Fruit fly (Drosophila melanogaster) S2 (cell line): ENCODE results near the gene CG11693.

ENCODE experiments used
- CG8478 ChIP-seq: fragments of >200 bp; optimal IDR thresholded peaks from 2 replicates; lab custom pipeline; 2018
- CTCF ChIP-seq, 2 experiments: fragments of >200 bp; optimal IDR thresholded peaks; 2 replicates each; lab custom pipeline; 2018

The CG11693 gene

DNA sequence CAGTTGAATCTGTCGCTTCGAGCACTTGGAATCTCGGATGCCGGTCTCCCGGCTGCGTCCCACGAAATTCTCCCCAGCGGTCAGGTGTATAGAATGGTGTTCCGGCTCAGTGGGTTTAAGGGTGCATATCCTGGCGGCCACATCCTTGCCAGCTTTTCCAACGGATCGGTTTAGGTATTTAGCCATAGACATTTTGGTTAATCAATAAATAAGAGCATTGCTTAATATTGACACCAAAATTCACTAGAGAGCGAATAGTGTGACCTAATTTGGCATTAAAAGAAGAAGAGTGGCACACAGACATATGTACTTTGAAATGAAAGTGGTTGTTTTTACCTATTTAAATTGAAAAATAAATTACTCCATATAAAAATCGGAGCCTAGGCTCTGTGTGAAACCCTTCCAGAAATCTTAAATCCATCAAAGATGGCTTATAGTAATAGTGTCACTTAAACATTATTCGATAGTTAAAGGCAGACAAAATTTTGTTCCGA, 32.7 kb upstream of the CG11693 start, which contains the start of the genes PNKP and COX7AL:
Gene PNKP (minus strand): TSS at position 266 of the 494 bp plus-strand sequence.
Gene COX7AL (plus strand): TSS at position 419 of the 494 bp plus-strand sequence.
- TF ChIP-seq CG8478 (lab: Kevin White, UChicago) (no peak), CTCF (optimal IDR thresholded peaks at IDR 0.05; lab: Kevin White, UChicago) (no peak)

- TF ChIP-seq CTCF (optimal IDR thresholded peaks at IDR 0.05; lab: Kevin White, UChicago) (peak in 1 of 2 experiments; percentile 16), CG8478 (lab: Kevin White, UChicago) (no peak)
Measured at dm6 chr3R:8340675-8341275, 30.2 kb upstream of the CG11693 start, which contains the start of the genes COX7A and Arl2. Gene COX7A, minus strand, starts transcription at chr3R:8341043. Gene Arl2, plus strand, starts transcription at chr3R:8341100.

DNA sequence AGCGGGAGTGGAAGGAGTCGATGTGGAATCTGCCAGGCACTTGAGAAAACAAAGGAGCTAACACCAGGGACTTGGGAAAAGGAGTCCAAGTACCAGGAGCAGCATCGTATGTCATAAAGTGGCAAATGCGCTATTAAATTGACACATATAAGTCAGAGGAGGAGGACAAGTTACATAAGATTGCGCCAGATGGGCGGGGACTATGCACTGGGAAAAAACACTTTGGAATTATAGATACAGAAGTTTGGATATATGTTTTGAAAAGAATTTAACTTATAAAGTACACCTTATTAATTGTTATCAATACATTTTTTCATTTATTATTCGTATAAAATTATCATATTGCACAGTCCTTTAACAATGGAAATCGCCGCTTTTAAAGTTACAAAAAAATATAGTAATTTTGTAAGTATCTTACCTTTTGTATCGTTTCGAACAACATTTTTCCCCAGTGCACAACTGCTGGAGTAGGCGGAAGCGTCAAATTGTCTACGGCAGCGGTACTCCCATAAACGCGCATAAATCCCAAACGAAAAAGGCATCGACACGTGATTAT, 25.5 kb upstream of the CG11693 start:
- TF ChIP-seq CTCF (optimal IDR thresholded peaks at IDR 0.05; lab: Kevin White, UChicago) (no peak), CG8478 (lab: Kevin White, UChicago) (no peak)

DNA sequence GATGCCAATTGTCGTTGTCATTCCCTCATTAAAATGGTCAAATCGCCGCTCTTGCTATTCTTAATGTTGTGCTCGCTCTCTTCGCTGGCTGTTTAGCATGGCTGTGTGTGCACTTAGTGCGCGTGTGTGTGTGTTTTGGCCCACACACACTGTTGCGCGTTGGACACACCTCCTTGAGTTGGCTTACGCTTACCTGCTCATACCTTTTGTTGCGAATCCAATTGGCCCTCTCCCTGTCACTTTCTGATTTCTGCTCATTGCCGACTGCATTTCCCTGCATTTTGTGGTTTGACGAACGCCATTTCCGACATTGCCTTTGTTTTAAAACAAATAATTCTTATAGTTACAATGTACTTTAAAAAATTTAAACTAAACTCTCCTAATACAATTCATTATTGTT, 24.4 kb upstream of the CG11693 start:
- no peak for TF ChIP-seq CG8478 (lab: Kevin White, UChicago)
- no peak for TF ChIP-seq CTCF (optimal IDR thresholded peaks at IDR 0.05; lab: Kevin White, UChicago)

DNA sequence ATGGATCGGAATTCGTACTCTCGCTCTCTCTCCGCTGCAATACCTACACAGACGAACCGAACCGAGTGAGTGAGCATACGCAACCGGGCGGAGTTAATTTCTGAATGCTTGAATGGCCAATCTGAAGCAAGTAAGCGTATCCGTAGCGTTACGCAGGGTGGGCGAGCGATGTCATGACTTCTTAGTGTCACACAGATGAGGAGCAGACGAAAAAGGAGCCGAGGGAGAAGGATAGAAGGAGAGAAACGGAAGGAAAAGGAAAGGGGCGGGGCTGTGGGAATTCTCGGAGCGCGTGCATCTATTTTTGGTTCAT, 23.8 kb upstream of the CG11693 start:
- TF ChIP-seq CTCF (optimal IDR thresholded peaks at IDR 0.05; lab: Kevin White, UChicago) (no peak), CG8478 (lab: Kevin White, UChicago) (no peak)

DNA sequence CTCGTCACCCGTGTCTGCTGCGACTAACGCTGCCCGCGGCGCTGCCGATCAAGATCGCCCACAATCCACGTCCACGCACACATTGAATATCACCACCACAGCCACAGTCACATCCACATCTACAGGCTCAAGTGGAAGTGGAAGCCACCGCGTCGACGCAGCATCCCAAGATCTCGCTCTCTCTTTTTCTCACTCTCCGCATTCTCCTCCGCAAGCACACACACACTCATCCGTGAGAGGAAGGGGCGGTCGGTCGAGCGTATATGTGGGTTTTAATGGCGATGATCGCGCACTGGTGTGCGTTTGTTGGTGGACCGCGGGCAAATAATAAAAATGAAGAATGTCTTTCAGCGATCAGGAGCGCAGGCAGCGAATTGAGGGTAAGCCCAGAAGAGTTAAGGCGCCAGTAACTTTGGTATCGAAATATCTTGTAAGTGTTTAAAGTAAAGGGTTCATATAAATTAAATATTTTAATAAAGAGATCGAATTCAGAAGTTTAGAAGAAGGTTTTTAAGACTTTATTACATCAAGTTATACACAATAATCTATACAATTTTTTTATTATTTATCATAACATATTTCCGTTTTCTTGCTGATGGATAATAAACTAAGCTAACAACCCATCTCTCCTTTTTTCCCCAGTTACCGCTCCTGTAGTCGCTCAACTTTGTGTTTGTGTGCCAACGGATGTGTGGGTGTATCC, 23.3 kb upstream of the CG11693 start, which contains the start of gene Poxm:
Gene Poxm (minus strand): TSS at position 25 of the 703 bp plus-strand sequence.
- TF ChIP-seq CTCF (optimal IDR thresholded peaks at IDR 0.05; lab: Kevin White, UChicago) (no peak), CG8478 (lab: Kevin White, UChicago) (no peak)

DNA sequence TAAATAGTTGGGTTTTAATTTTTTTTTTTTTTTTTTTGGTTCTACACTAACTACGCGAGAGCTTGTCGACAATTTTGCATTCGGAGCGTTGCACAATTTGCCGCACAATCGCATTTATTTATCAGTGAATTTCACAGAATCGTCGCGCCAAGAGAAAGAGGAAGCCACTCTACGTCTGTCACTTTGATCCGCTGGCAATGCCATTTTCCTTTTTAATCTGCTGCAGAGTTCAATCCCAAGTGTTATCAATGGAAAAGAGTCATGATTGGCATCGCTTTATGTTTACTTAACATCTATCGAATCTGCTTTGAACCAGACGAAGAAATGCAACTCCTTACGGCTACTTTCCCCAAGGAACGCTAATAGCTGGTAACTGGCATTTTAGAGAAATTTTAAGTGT, 19.1 kb upstream of the CG11693 start:
- TF ChIP-seq CTCF (optimal IDR thresholded peaks at IDR 0.05; lab: Kevin White, UChicago): no peak
- no peak for TF ChIP-seq CG8478 (lab: Kevin White, UChicago)

dm6 chr3R:8327967-8328789, 17.6 kb upstream of the CG11693 start:
- TF ChIP-seq CG8478 (lab: Kevin White, UChicago) (no peak), CTCF (optimal IDR thresholded peaks at IDR 0.05; lab: Kevin White, UChicago) (no peak)

DNA sequence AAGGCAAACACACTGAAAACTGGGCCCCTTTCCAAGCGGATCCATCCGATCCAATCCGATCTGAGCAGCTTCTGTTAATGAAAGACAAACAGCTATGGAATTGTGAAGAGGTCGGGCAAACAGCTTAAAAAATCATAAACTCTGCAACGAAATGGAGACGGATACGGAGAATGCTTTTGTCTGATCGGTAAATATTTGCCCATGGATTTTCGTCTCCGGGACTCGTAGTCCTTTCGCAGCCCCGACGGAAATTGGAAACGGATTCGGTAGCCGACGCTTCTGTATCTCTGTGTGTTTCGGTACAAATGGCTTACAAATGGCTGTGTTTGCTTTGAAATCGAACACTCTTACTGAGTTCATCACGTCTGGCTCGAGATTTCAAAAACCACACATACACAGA, 16.3 kb upstream of the CG11693 start:
- TF ChIP-seq CTCF (optimal IDR thresholded peaks at IDR 0.05; lab: Kevin White, UChicago): no peak
- no peak for TF ChIP-seq CG8478 (lab: Kevin White, UChicago)

DNA sequence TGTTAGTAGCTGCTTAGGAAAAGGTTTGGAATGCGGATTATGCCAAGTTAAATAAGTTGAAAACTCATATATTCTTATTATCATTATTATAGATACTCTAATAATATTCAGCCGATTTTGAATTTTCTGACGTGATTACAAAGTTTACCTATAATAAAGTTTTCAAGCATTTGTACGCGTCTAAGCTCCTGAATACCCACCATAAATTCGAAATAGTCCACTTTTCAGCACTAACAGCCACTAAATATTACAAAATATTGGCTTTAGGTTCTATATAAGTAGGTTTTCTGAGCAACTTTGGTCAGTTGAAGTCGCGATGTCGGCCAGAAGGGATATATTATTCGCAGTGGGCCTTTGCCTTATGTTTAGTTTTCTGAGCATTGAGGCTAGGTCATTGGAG, 13.4 kb upstream of the CG11693 start, which contains the start of gene CG7443:
Gene CG7443 (plus strand): TSS at position 301 of the 400 bp plus-strand sequence.
- no peak for TF ChIP-seq CTCF (optimal IDR thresholded peaks at IDR 0.05; lab: Kevin White, UChicago)
- no peak for TF ChIP-seq CG8478 (lab: Kevin White, UChicago)

dm6 chr3R:8321447-8321846, 10.9 kb upstream of the CG11693 start, which contains the start of gene Or85a:
Gene Or85a, plus strand, starts transcription at chr3R:8321747.
- no peak for TF ChIP-seq CG8478 (lab: Kevin White, UChicago)
- no peak for TF ChIP-seq CTCF (optimal IDR thresholded peaks at IDR 0.05; lab: Kevin White, UChicago)

- TF ChIP-seq CG8478 (lab: Kevin White, UChicago) (no peak), CTCF (optimal IDR thresholded peaks at IDR 0.05; lab: Kevin White, UChicago) (no peak)
Measured at dm6 chr3R:8317709-8318335, 7.2 kb upstream of the CG11693 start.

dm6 chr3R:8317215-8317614, 6.6 kb upstream of the CG11693 start, which contains the start of gene Ctr1B:
Gene Ctr1B, plus strand, starts transcription at chr3R:8317612.
- no peak for TF ChIP-seq CG8478 (lab: Kevin White, UChicago)
- TF ChIP-seq CTCF (optimal IDR thresholded peaks at IDR 0.05; lab: Kevin White, UChicago): no peak
